Fruit fly (Drosophila melanogaster) whole organism, embryonic: ENCODE results near the gene Eig71Ec.

ENCODE experiments used
- Antp ChIP-seq: fragments of 200-800 bp; sonication (Bioruptor generic); optimal IDR thresholded peaks from 3 replicates; lab custom pipeline; 2016; ENCODE audit warnings: missing biosample characterization, missing genetic modification characterization
- CG10565 ChIP-seq: fragments of 200-800 bp; sonication (Bioruptor generic); optimal IDR thresholded peaks from 3 replicates; lab custom pipeline; 2016; ENCODE audit warnings: missing biosample characterization, mild to moderate bottlenecking, missing genetic modification characterization
- CG11247 ChIP-seq: fragments of 200-800 bp; sonication (Bioruptor generic); IDR thresholded peaks from 2 replicates; pipeline ENCODE4 v1.3.6; 2022; ENCODE audit warnings: missing biosample characterization, missing genetic modification characterization
- CG12155 ChIP-seq: fragments of 200-800 bp; sonication (Bioruptor generic); optimal IDR thresholded peaks from 3 replicates; lab custom pipeline; 2016; ENCODE audit warnings: missing biosample characterization, missing genetic modification characterization
- CG12219 ChIP-seq: fragments of 200-800 bp; sonication (Bioruptor generic); optimal IDR thresholded peaks from 3 replicates; lab custom pipeline; 2018; ENCODE audit warnings: missing biosample characterization, mild to moderate bottlenecking, missing genetic modification characterization
- CG15514 ChIP-seq: fragments of 200-800 bp; sonication (Bioruptor generic); optimal IDR thresholded peaks from 3 replicates; lab custom pipeline; 2017; ENCODE audit warnings: missing biosample characterization, missing genetic modification characterization, mild to moderate bottlenecking, moderate library complexity, missing genetic modification reagents
- CG17385 ChIP-seq: fragments of 200-800 bp; sonication (Bioruptor generic); optimal IDR thresholded peaks from 3 replicates; lab custom pipeline; 2018; ENCODE audit warnings: missing biosample characterization, mild to moderate bottlenecking, missing genetic modification characterization
- CG2202 ChIP-seq: fragments of 200-800 bp; sonication (Bioruptor generic); optimal IDR thresholded peaks from 2 replicates; lab custom pipeline; 2018; ENCODE audit warnings: missing biosample characterization, mild to moderate bottlenecking, missing genetic modification characterization
- CG2875 ChIP-seq: fragments of 200-800 bp; sonication (Bioruptor generic); optimal IDR thresholded peaks from 2 replicates; lab custom pipeline; 2017; ENCODE audit warnings: missing biosample characterization, mild to moderate bottlenecking, missing genetic modification characterization, missing genetic modification reagents
- CG32767 ChIP-seq: fragments of 200-800 bp; sonication (Bioruptor generic); IDR thresholded peaks from 2 replicates; pipeline ENCODE4 v1.3.6; 2022; ENCODE audit warnings: missing biosample characterization, missing genetic modification characterization
- CG43689 ChIP-seq: fragments of 200-800 bp; sonication (Bioruptor generic); IDR thresholded peaks from 2 replicates; pipeline ENCODE4 v1.3.6; 2022; ENCODE audit warnings: missing biosample characterization, missing genetic modification characterization
- CG4617 ChIP-seq: fragments of 200-800 bp; sonication (Bioruptor generic); optimal IDR thresholded peaks from 3 replicates; lab custom pipeline; 2016; ENCODE audit warnings: missing biosample characterization, missing genetic modification characterization, borderline replicate concordance
- CG4707 ChIP-seq: fragments of 200-800 bp; sonication (Bioruptor generic); optimal IDR thresholded peaks from 2 replicates; lab custom pipeline; 2018; ENCODE audit warnings: missing biosample characterization, mild to moderate bottlenecking, missing genetic modification characterization, moderate library complexity
- CG5180 ChIP-seq: fragments of 200-800 bp; sonication (Bioruptor generic); optimal IDR thresholded peaks from 3 replicates; lab custom pipeline; 2017; ENCODE audit warnings: missing biosample characterization, missing genetic modification characterization, mild to moderate bottlenecking, moderate library complexity, missing genetic modification reagents
- CoRest ChIP-seq: fragments of 200-800 bp; sonication (Bioruptor generic); optimal IDR thresholded peaks from 3 replicates; lab custom pipeline; 2018; ENCODE audit warnings: missing biosample characterization, mild to moderate bottlenecking, missing genetic modification characterization, moderate library complexity
- CrebB ChIP-seq: fragments of 200-800 bp; sonication (Bioruptor generic); optimal IDR thresholded peaks from 3 replicates; lab custom pipeline; 2018; ENCODE audit warnings: missing biosample characterization, mild to moderate bottlenecking, missing genetic modification characterization
- Dad ChIP-seq: fragments of 200-800 bp; sonication (Bioruptor generic); optimal IDR thresholded peaks from 3 replicates; lab custom pipeline; 2016; ENCODE audit warnings: missing biosample characterization, missing genetic modification characterization
- Dll ChIP-seq: fragments of 200-800 bp; sonication (Bioruptor generic); IDR thresholded peaks from 4 replicates; pipeline ENCODE4 v1.3.6; 2022; ENCODE audit warnings: missing biosample characterization, missing genetic modification characterization; ENCODE audit not compliant: partially characterized antibody
- Doc2 ChIP-seq: fragments of 200-800 bp; sonication (Bioruptor generic); IDR thresholded peaks from 2 replicates; pipeline ENCODE4 v1.3.6; 2022; ENCODE audit warnings: missing biosample characterization, missing genetic modification characterization
- HLH54F ChIP-seq: fragments of 200-800 bp; sonication (Bioruptor generic); optimal IDR thresholded peaks from 3 replicates; lab custom pipeline; 2016; ENCODE audit warnings: missing biosample characterization, missing genetic modification characterization
- Jarid2 ChIP-seq: fragments of 200-800 bp; sonication (Bioruptor generic); optimal IDR thresholded peaks from 3 replicates; lab custom pipeline; 2017; ENCODE audit warnings: mild to moderate bottlenecking, missing biosample characterization, missing genetic modification reagents, missing genetic modification characterization
- Meics ChIP-seq: fragments of 200-800 bp; sonication (Bioruptor generic); optimal IDR thresholded peaks from 2 replicates; lab custom pipeline; 2017; ENCODE audit warnings: missing biosample characterization, mild to moderate bottlenecking, missing genetic modification characterization
- NFAT ChIP-seq: fragments of 200-800 bp; sonication (Bioruptor generic); IDR thresholded peaks from 2 replicates; pipeline ENCODE4 v1.3.6; 2022; ENCODE audit warnings: missing biosample characterization, missing genetic modification characterization
- Spps ChIP-seq: fragments of 200-800 bp; sonication (Bioruptor generic); optimal IDR thresholded peaks from 2 replicates; lab custom pipeline; 2018; ENCODE audit warnings: missing biosample characterization, mild to moderate bottlenecking, missing genetic modification characterization
- Ssrp ChIP-seq: fragments of 200-800 bp; sonication (Bioruptor generic); optimal IDR thresholded peaks from 2 replicates; lab custom pipeline; 2018; ENCODE audit warnings: missing biosample characterization, mild to moderate bottlenecking, missing genetic modification characterization, moderate library complexity
- Taf1 ChIP-seq: fragments of 200-800 bp; sonication (Bioruptor generic); IDR thresholded peaks from 2 replicates; pipeline ENCODE4 v1.3.6; 2022; ENCODE audit warnings: missing biosample characterization, missing genetic modification characterization
- bab2 ChIP-seq: fragments of 200-800 bp; sonication (Bioruptor generic); optimal IDR thresholded peaks from 2 replicates; lab custom pipeline; 2016; ENCODE audit warnings: missing biosample characterization, missing genetic modification characterization
- bcd ChIP-seq: fragments of 200-800 bp; sonication (Bioruptor generic); optimal IDR thresholded peaks from 2 replicates; lab custom pipeline; 2017; ENCODE audit warnings: missing biosample characterization, mild to moderate bottlenecking, missing genetic modification characterization
- cato ChIP-seq: fragments of 200-800 bp; sonication (Bioruptor generic); optimal IDR thresholded peaks from 2 replicates; lab custom pipeline; 2016; ENCODE audit warnings: missing biosample characterization, missing genetic modification characterization, borderline replicate concordance
- dmrt99B ChIP-seq: fragments of 200-800 bp; sonication (Bioruptor generic); optimal IDR thresholded peaks from 2 replicates; lab custom pipeline; 2018; ENCODE audit warnings: missing biosample characterization, mild to moderate bottlenecking, missing genetic modification characterization, moderate library complexity
- fd96Cb ChIP-seq: fragments of 200-800 bp; sonication (Bioruptor generic); optimal IDR thresholded peaks from 2 replicates; lab custom pipeline; 2018; ENCODE audit warnings: missing biosample characterization, mild to moderate bottlenecking, missing genetic modification characterization, moderate library complexity
- gro ChIP-seq: fragments of 200-800 bp; sonication (Bioruptor generic); optimal IDR thresholded peaks from 2 replicates; lab custom pipeline; 2016; ENCODE audit warnings: missing biosample characterization, missing genetic modification characterization
- gsb ChIP-seq: fragments of 200-800 bp; sonication (Bioruptor generic); IDR thresholded peaks from 2 replicates; pipeline ENCODE4 v1.3.6; 2022; ENCODE audit warnings: missing biosample characterization, missing genetic modification characterization
- hkb ChIP-seq, 2 experiments: fragments of 200-800 bp in 1 of 2; fragments of >200 bp in 1 of 2; sonication (Bioruptor generic) in 1 of 2; IDR thresholded peaks in 1 of 2; optimal IDR thresholded peaks in 1 of 2; 2 replicates each; pipeline versions ENCODE4 v1.3.6 to Lab custom; 2017 to 2022; ENCODE audit warnings: missing biosample characterization in 1 of 2, missing genetic modification characterization in 1 of 2
- kni ChIP-seq: fragments of 200-800 bp; sonication (Bioruptor generic); optimal IDR thresholded peaks from 3 replicates; lab custom pipeline; 2017; ENCODE audit warnings: mild to moderate bottlenecking, missing biosample characterization, missing genetic modification reagents, missing genetic modification characterization
- lola ChIP-seq, 3 experiments: fragments of >200 bp in 2 of 3; fragments of 200-800 bp in 1 of 3; sonication (Bioruptor generic) in 1 of 3; optimal IDR thresholded peaks; 2 replicates each; lab custom pipeline; 2017 to 2019; ENCODE audit warnings: missing biosample characterization in 3 of 3, missing genetic modification characterization in 3 of 3, mild to moderate bottlenecking in 1 of 3, moderate library complexity in 1 of 3
- oc ChIP-seq: fragments of 200-800 bp; sonication (Bioruptor generic); optimal IDR thresholded peaks from 2 replicates; lab custom pipeline; 2018; ENCODE audit warnings: missing biosample characterization, mild to moderate bottlenecking, missing genetic modification characterization, moderate library complexity
- pan ChIP-seq, 4 experiments: fragments of >200 bp in 3 of 4; fragments of 200-800 bp in 1 of 4; sonication (Bioruptor generic) in 1 of 4; optimal IDR thresholded peaks in 3 of 4; IDR thresholded peaks in 1 of 4; 2 replicates each; pipeline versions ENCODE4 v1.3.6 to Lab custom; 2017 to 2022; ENCODE audit warnings: missing biosample characterization in 2 of 4, missing genetic modification characterization in 2 of 4, mixed read lengths in 1 of 4
- rib ChIP-seq: fragments of 200-800 bp; sonication (Bioruptor generic); IDR thresholded peaks from 2 replicates; pipeline ENCODE4 v1.3.6; 2022; ENCODE audit warnings: missing biosample characterization, missing genetic modification characterization
- scrt ChIP-seq: fragments of 200-800 bp; sonication (Bioruptor generic); optimal IDR thresholded peaks from 2 replicates; lab custom pipeline; 2018; ENCODE audit warnings: missing biosample characterization, mild to moderate bottlenecking, missing genetic modification characterization, moderate library complexity
- slp2 ChIP-seq: fragments of 200-800 bp; sonication (Bioruptor generic); optimal IDR thresholded peaks from 2 replicates; lab custom pipeline; 2016; ENCODE audit warnings: missing biosample characterization, missing genetic modification characterization
- sr ChIP-seq: fragments of 200-800 bp; sonication (Bioruptor generic); IDR thresholded peaks from 3 replicates; pipeline ENCODE4 v1.3.6; 2022; ENCODE audit warnings: missing biosample characterization, missing genetic modification characterization
- stwl ChIP-seq: fragments of 200-800 bp; sonication (Bioruptor generic); optimal IDR thresholded peaks from 3 replicates; lab custom pipeline; 2018; ENCODE audit warnings: missing biosample characterization, mild to moderate bottlenecking, missing genetic modification characterization, moderate library complexity
- tap ChIP-seq: fragments of 200-800 bp; optimal IDR thresholded peaks from 3 replicates; lab custom pipeline; 2019; ENCODE audit warnings: missing biosample characterization, mild to moderate bottlenecking, missing genetic modification characterization, moderate library complexity
- unpg ChIP-seq: fragments of 200-800 bp; sonication (Bioruptor generic); optimal IDR thresholded peaks from 3 replicates; lab custom pipeline; 2018; ENCODE audit warnings: missing biosample characterization, mild to moderate bottlenecking, missing genetic modification characterization, moderate library complexity
- zen ChIP-seq: fragments of 200-800 bp; sonication (Bioruptor generic); optimal IDR thresholded peaks from 3 replicates; lab custom pipeline; 2018; ENCODE audit warnings: missing biosample characterization, mild to moderate bottlenecking, missing genetic modification characterization, moderate library complexity

The Eig71Ec gene

DNA sequence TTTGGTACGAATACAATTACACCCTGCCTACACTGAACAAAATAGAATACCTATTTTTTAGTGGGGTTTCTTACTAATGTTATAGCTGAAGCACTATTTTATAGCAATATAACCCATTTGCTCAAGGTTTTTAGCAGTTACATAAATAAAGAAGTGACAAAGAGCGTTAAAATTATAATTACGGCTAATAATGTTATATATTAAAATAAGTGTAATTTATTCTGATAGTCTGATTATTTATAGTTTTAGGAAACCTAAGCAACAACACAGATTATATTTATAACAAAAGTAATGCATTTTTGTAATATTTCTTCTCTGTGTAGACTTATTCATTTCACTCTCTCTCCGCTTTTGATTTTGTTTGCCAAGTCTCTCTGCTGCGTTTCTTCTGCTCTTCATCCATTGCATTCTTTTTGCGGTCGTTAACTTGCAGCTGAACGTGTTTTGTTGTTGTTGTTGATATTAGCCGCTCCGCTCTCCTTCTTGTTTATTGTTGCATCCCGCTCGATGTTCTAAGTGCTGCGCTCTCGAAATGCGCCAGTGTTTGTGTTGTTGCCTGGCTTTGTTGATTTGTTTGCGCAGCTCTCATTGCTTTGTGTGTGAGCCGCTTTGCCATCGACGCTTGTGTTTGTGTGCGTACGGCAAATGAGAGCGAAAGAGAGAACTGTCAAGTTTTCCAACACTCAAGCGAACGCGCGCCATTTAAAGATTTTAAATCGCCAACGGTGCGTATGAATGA, 26.2 kb downstream of the Eig71Ec start (continued):
- TF ChIP-seq Dll (GFP tag; lab: Robert Waterston, UW) (no peak), CG12219 (GFP tag; lab: Kevin White, UChicago) (peak; percentile 67), CG15514 (GFP tag; lab: Kevin White, UChicago) (peak; percentile 57), CG5180 (GFP tag; lab: Kevin White, UChicago) (peak; percentile 82), gro (GFP tag; lab: Kevin White, UChicago) (peak; percentile 16), CG2875 (GFP tag; lab: Kevin White, UChicago) (peak; percentile 89), HLH54F (GFP tag; lab: Kevin White, UChicago) (no peak), CrebB (tag; lab: Kevin White, UChicago) (peak; percentile 52), CoRest (tag; lab: Kevin White, UChicago) (peak; percentile 97), dmrt99B (tag; lab: Kevin White, UChicago) (peak; percentile 98), zen (peak; percentile 79), CG4617 (GFP tag; lab: Kevin White, UChicago) (peak; percentile 57), bab2 (peak; percentile 34), CG2202 (tag; lab: Kevin White, UChicago) (peak; percentile 70), CG11247 (GFP tag; lab: Robert Waterston, UW) (no peak; the same call in 1 of the 2 replicates), CG12155 (GFP tag; lab: Kevin White, UChicago) (peak; percentile 75), CG32767 (GFP tag; lab: Robert Waterston, UW) (peak; percentile 80), Taf1 (GFP tag; lab: Robert Waterston, UW) (peak; percentile 31; the same call in 1 of the 2 replicates), oc (tag; lab: Kevin White, UChicago) (peak; percentile 88), Meics (peak; percentile 90), kni (GFP tag; lab: Kevin White, UChicago) (peak; percentile 80), stwl (no peak), NFAT (GFP tag; lab: Robert Waterston, UW) (peak; percentile 46; the same call in 1 of the 2 replicates), Antp (GFP tag; lab: Kevin White, UChicago) (no peak), CG10565 (GFP tag; lab: Kevin White, UChicago) (peak; percentile 7), sr (no peak; the same call in 2 of the 3 replicates), pan (optimal IDR thresholded peaks at IDR 0.05; lab: Kevin White, UChicago) (no peak), pan (GFP tag; optimal IDR thresholded peaks at IDR 0.05 in 1 of 2, IDR thresholded peaks at IDR 0.05 in 1 of 2) (peak in 1 of 2 experiments; percentile 83), scrt (GFP tag; lab: Kevin White, UChicago) (peak; percentile 78), Jarid2 (GFP tag; lab: Kevin White, UChicago) (peak; percentile 56), unpg (GFP tag; lab: Kevin White, UChicago) (peak; percentile 94), Ssrp (tag; lab: Kevin White, UChicago) (peak; percentile 95), bcd (GFP tag; lab: Kevin White, UChicago) (peak; percentile 93), slp2 (GFP tag; lab: Kevin White, UChicago) (no peak), CG17385 (GFP tag; lab: Kevin White, UChicago) (peak; percentile 86), Dad (no peak), tap (tag; lab: Kevin White, UChicago) (peak; percentile 84), Spps (tag; lab: Kevin White, UChicago) (peak; percentile 89), cato (GFP tag; lab: Kevin White, UChicago) (peak; percentile 66), Doc2 (no peak), fd96Cb (tag; lab: Kevin White, UChicago) (peak; percentile 97), gsb (peak; percentile 65), rib (no peak), hkb (optimal IDR thresholded peaks at IDR 0.05; lab: Kevin White, UChicago) (no peak), hkb (GFP tag; IDR thresholded peaks at IDR 0.05; lab: Robert Waterston, UW) (peak; percentile 88), CG4707 (GFP tag; lab: Kevin White, UChicago) (peak; percentile 24), lola (GFP tag; optimal IDR thresholded peaks at IDR 0.05; lab: Kevin White, UChicago) (peak in 1 of 3 experiments; percentile 90), CG43689 (peak; percentile 29; the same call in 1 of the 2 replicates)
